Worm (Caenorhabditis elegans): ENCODE data around the gene ZC449.1.

ce11 chrX:5022682-5023081, 1.5 kb upstream of the ZC449.1 start:
- no peak for TF ChIP-seq nhr-25 (tag; optimal IDR thresholded peaks at IDR 0.05; ENCODE audit: borderline replicate concordance, insufficient read depth)
- TF ChIP-seq unc-130 (GFP tag; optimal IDR thresholded peaks at IDR 0.05): no peak
- TF ChIP-seq hif-1 (tag; optimal IDR thresholded peaks at IDR 0.05): peak in 1 of 2 experiments; percentile 36
- peak; percentile 80 for TF ChIP-seq vab-7 (GFP tag; IDR thresholded peaks at IDR 0.05)
- no peak for TF ChIP-seq daf-12 (tag; optimal IDR thresholded peaks at IDR 0.05)
- peak; percentile 58 for TF ChIP-seq madf-9 (GFP tag; conservative IDR thresholded peaks at IDR 0.05)
- TF ChIP-seq tag-97 (GFP tag; IDR thresholded peaks at IDR 0.05): no peak
- peak; percentile 52 for TF ChIP-seq ztf-7 (tag; optimal IDR thresholded peaks at IDR 0.05)
- no peak for TF ChIP-seq nhr-111 (GFP tag; optimal IDR thresholded peaks at IDR 0.05)
- TF ChIP-seq ama-1 (optimal IDR thresholded peaks at IDR 0.05): no peak
- peak; percentile 82 for TF ChIP-seq duxl-1 (tag; optimal IDR thresholded peaks at IDR 0.05; ENCODE audit: poor library complexity)
- TF ChIP-seq zag-1 (tag; optimal IDR thresholded peaks at IDR 0.05): no peak
- no peak for TF ChIP-seq pqm-1 (tag; optimal IDR thresholded peaks at IDR 0.05)

Data from whole organism, L4 larva.